Worm (Caenorhabditis elegans): ENCODE measurements around the gene T25G12.6.

ce11 chrX:17227376-17227775 lies 2.6 kb downstream of the T25G12.6 start:
- TF ChIP-seq snpc-4 (tag; optimal IDR thresholded peaks at IDR 0.05): no peak
- no peak for TF ChIP-seq ztf-11 (tag; optimal IDR thresholded peaks at IDR 0.05)
- TF ChIP-seq nhr-129 (tag; optimal IDR thresholded peaks at IDR 0.05): no peak
- TF ChIP-seq F13H6.1 (tag; optimal IDR thresholded peaks at IDR 0.05): no peak
- TF ChIP-seq unc-62 (GFP tag; optimal IDR thresholded peaks at IDR 0.05): no peak
- TF ChIP-seq nhr-25 (tag; optimal IDR thresholded peaks at IDR 0.05): no peak

Data from whole organism, L2 larva.